Worm (Caenorhabditis elegans): Measurements from ENCODE around the gene R05D3.9.

The R05D3.9 gene

ce11 chrIII:8363253-8364061, 5.1 kb downstream of the R05D3.9 start, which contains the start of gene R05D3.3:
Gene R05D3.3 (plus strand): TSS chrIII:8364011.
- TF ChIP-seq R02D3.7 (tag; optimal IDR thresholded peaks at IDR 0.05) (no peak), elt-1 (tag; optimal IDR thresholded peaks at IDR 0.05) (no peak), ceh-16 (tag; optimal IDR thresholded peaks at IDR 0.05) (no peak), C34F6.9 (tag; optimal IDR thresholded peaks at IDR 0.05) (no peak), alr-1 (tag; optimal IDR thresholded peaks at IDR 0.05) (no peak), zag-1 (tag; optimal IDR thresholded peaks at IDR 0.05) (no peak), mab-5 (tag; optimal IDR thresholded peaks at IDR 0.05) (no peak), gmeb-1 (tag; optimal IDR thresholded peaks at IDR 0.05) (no peak), mdl-1 (tag; optimal IDR thresholded peaks at IDR 0.05) (no peak), nhr-6 (tag; optimal IDR thresholded peaks at IDR 0.05) (no peak), ztf-4 (tag; optimal IDR thresholded peaks at IDR 0.05) (no peak), ZK546.5 (tag; optimal IDR thresholded peaks at IDR 0.05) (no peak), unc-62 (GFP tag; optimal IDR thresholded peaks at IDR 0.05) (no peak)

DNA sequence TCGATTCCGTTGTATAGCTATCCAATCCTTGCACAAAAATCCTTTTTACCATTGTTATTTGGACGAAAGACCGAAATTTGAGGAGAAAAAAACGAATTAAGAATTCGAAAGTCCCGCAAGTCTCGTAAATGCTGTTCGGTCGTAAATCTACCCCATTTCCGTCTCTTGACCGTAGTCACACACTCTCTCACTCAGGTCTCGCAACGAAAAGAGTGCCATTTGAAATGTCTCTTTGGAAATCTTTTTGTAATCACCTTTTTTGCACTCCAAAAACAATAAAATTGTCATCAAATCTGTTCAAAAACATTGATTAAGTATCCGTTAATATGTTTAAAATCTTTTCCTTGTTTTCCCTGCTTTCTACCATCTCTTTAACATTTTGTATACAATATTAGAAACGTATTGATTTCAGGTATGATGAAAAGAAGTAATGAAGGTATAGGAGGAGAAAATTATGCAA, 10.3 kb downstream of the R05D3.9 start, which contains the start of the genes R05D3.8 and rfp-1:
Gene R05D3.8, minus strand, starts transcription at position 115 of the 460 bp plus-strand sequence.
Gene rfp-1, plus strand, starts transcription at position 410 of the 460 bp plus-strand sequence.
- TF ChIP-seq nhr-77 (tag; optimal IDR thresholded peaks at IDR 0.05) (no peak), F13H6.1 (tag; optimal IDR thresholded peaks at IDR 0.05) (peak; percentile 44), nhr-237 (tag; optimal IDR thresholded peaks at IDR 0.05) (no peak), ZK546.5 (tag; optimal IDR thresholded peaks at IDR 0.05) (peak; percentile 44), skn-1 (tag; optimal IDR thresholded peaks at IDR 0.05) (no peak), unc-39 (tag; optimal IDR thresholded peaks at IDR 0.05) (no peak), lin-39 (tag; optimal IDR thresholded peaks at IDR 0.05) (no peak), dmd-4 (tag; optimal IDR thresholded peaks at IDR 0.05) (no peak), egl-27 (tag; optimal IDR thresholded peaks at IDR 0.05) (peak; percentile 12), alr-1 (tag; optimal IDR thresholded peaks at IDR 0.05) (no peak), elt-1 (tag; optimal IDR thresholded peaks at IDR 0.05) (no peak), sem-4 (tag; optimal IDR thresholded peaks at IDR 0.05) (peak; percentile 43), ztf-11 (tag; optimal IDR thresholded peaks at IDR 0.05) (no peak), unc-55 (GFP tag; optimal IDR thresholded peaks at IDR 0.05) (peak; percentile 92), zag-1 (tag; optimal IDR thresholded peaks at IDR 0.05) (peak; percentile 24), ama-1 (optimal IDR thresholded peaks at IDR 0.05) (peak; percentile 67), lin-11 (tag; optimal IDR thresholded peaks at IDR 0.05) (peak; percentile 63), lsy-2 (tag; optimal IDR thresholded peaks at IDR 0.05) (peak; percentile 97 to 99), sma-3 (GFP tag; optimal IDR thresholded peaks at IDR 0.05) (peak; percentile 69), Y55F3AM.14 (GFP tag; optimal IDR thresholded peaks at IDR 0.05) (no peak), nhr-6 (tag; optimal IDR thresholded peaks at IDR 0.05) (peak; percentile 34), R02D3.7 (tag; optimal IDR thresholded peaks at IDR 0.05) (peak; percentile 97), snpc-4 (tag; optimal IDR thresholded peaks at IDR 0.05) (no peak), C34F6.9 (tag; optimal IDR thresholded peaks at IDR 0.05) (peak; percentile 89), ceh-16 (tag; optimal IDR thresholded peaks at IDR 0.05) (peak; percentile 34), fos-1 (tag; optimal IDR thresholded peaks at IDR 0.05) (peak; percentile 72), lin-13 (GFP tag; optimal IDR thresholded peaks at IDR 0.05) (peak; percentile 87), gmeb-1 (tag; optimal IDR thresholded peaks at IDR 0.05) (peak; percentile 85), aly-2 (tag; optimal IDR thresholded peaks at IDR 0.05) (no peak), mab-5 (tag; optimal IDR thresholded peaks at IDR 0.05) (peak; percentile 63), mdl-1 (tag; optimal IDR thresholded peaks at IDR 0.05) (no peak), ceh-82 (tag; optimal IDR thresholded peaks at IDR 0.05) (no peak), nhr-10 (tag; optimal IDR thresholded peaks at IDR 0.05) (no peak), ztf-4 (tag; optimal IDR thresholded peaks at IDR 0.05) (no peak), nhr-12 (tag; optimal IDR thresholded peaks at IDR 0.05) (no peak), unc-62 (GFP tag; optimal IDR thresholded peaks at IDR 0.05) (no peak), ztf-1 (GFP tag; conservative IDR thresholded peaks at IDR 0.05) (no peak), nhr-129 (tag; optimal IDR thresholded peaks at IDR 0.05) (peak; percentile 95), mbf-1 (tag; optimal IDR thresholded peaks at IDR 0.05) (no peak), nhr-25 (tag; optimal IDR thresholded peaks at IDR 0.05) (peak; percentile 76), sma-9 (GFP tag; optimal IDR thresholded peaks at IDR 0.05) (peak; percentile 74), sma-9 (tag; optimal IDR thresholded peaks at IDR 0.05) (no peak), nhr-23 (tag; optimal IDR thresholded peaks at IDR 0.05) (no peak), nhr-21 (tag; optimal IDR thresholded peaks at IDR 0.05) (peak; percentile 65), nhr-11 (tag; optimal IDR thresholded peaks at IDR 0.05) (no peak), crh-2 (tag; optimal IDR thresholded peaks at IDR 0.05) (peak; percentile 88), peb-1 (tag; optimal IDR thresholded peaks at IDR 0.05) (no peak), blmp-1 (tag; optimal IDR thresholded peaks at IDR 0.05; ENCODE audit: insufficient read depth) (no peak)
